Fruit fly (Drosophila melanogaster): Measurements from ENCODE around the gene Cyp4e3.

Cyp4e3 gene

dm6 chr2L:9700454-9700853 lies 49.4 kb downstream of the Cyp4e3 start, which contains the start of gene pelo (continued):
- no peak for TF ChIP-seq disco-r (GFP tag; optimal IDR thresholded peaks at IDR 0.05)
- TF ChIP-seq GATAe (GFP tag; conservative IDR thresholded peaks at IDR 0.05), result no peak
- TF ChIP-seq Adf1 (GFP tag; IDR thresholded peaks at IDR 0.05), result peak; percentile 33; the same call in 1 of the 2 replicates
- TF ChIP-seq fru (optimal IDR thresholded peaks at IDR 0.05), result no peak
- TF ChIP-seq CG13775 (GFP tag; optimal IDR thresholded peaks at IDR 0.05), result peak; percentile 81
- TF ChIP-seq seq (GFP tag; IDR thresholded peaks at IDR 0.05), result peak; percentile 48; the same call in 1 of the 2 replicates
- TF ChIP-seq klu (GFP tag; IDR thresholded peaks at IDR 0.05), result peak; percentile 43; the same call in 1 of the 2 replicates
- peak; percentile 60 for TF ChIP-seq sd (tag; optimal IDR thresholded peaks at IDR 0.05)
- no peak for TF ChIP-seq abd-A (tag; optimal IDR thresholded peaks at IDR 0.05)
- TF ChIP-seq CG9215 (GFP tag; IDR thresholded peaks at IDR 0.05), result no peak; the same call in 1 of the 2 replicates
- TF ChIP-seq CG1603 (tag; optimal IDR thresholded peaks at IDR 0.05), result no peak
- no peak for TF ChIP-seq Gsc (GFP tag; IDR thresholded peaks at IDR 0.05)
- TF ChIP-seq CG7963 (GFP tag; IDR thresholded peaks at IDR 0.05; ENCODE audit: partially characterized antibody), result no peak
- TF ChIP-seq bbx (GFP tag; IDR thresholded peaks at IDR 0.05; ENCODE audit: partially characterized antibody), result no peak; the same call in 1 of the 2 replicates
- no peak for TF ChIP-seq chm (GFP tag; IDR thresholded peaks at IDR 0.05)
- TF ChIP-seq CG30020 (tag; optimal IDR thresholded peaks at IDR 0.05), result peak; percentile 55
- no peak for TF ChIP-seq rib (GFP tag; IDR thresholded peaks at IDR 0.05)
- no peak for TF ChIP-seq sr (GFP tag; IDR thresholded peaks at IDR 0.05)
- TF ChIP-seq tx (GFP tag; optimal IDR thresholded peaks at IDR 0.05), result no peak
- TF ChIP-seq Nf-YA (GFP tag; IDR thresholded peaks at IDR 0.05), result peak; percentile 24; the same call in 1 of the 2 replicates
- no peak for TF ChIP-seq gt (GFP tag; IDR thresholded peaks at IDR 0.05)
- TF ChIP-seq Deaf1 (tag; optimal IDR thresholded peaks at IDR 0.05), result peak; percentile 45
- peak; percentile 49 for TF ChIP-seq CG3407 (GFP tag; optimal IDR thresholded peaks at IDR 0.05)
- no peak for TF ChIP-seq chif (GFP tag; optimal IDR thresholded peaks at IDR 0.05)
- no peak for TF ChIP-seq her (GFP tag; optimal IDR thresholded peaks at IDR 0.05)
- no peak for TF ChIP-seq CG3726 (GFP tag; IDR thresholded peaks at IDR 0.05)
- peak in 1 of 3 experiments; percentile 2 for TF ChIP-seq Stat92E (GFP tag; optimal IDR thresholded peaks at IDR 0.05)

- TF ChIP-seq Camta (GFP tag; optimal IDR thresholded peaks at IDR 0.05) (no peak), D19A (tag; optimal IDR thresholded peaks at IDR 0.05) (no peak), ssp (GFP tag; IDR thresholded peaks at IDR 0.05) (no peak), Opbp (GFP tag; IDR thresholded peaks at IDR 0.05; ENCODE audit: partially characterized antibody) (peak; percentile 54), Hey (tag; optimal IDR thresholded peaks at IDR 0.05) (no peak), corto (GFP tag; optimal IDR thresholded peaks at IDR 0.05) (no peak), Bdp1 (GFP tag; optimal IDR thresholded peaks at IDR 0.05) (no peak), CG8478 (optimal IDR thresholded peaks at IDR 0.05) (no peak), klu (GFP tag; IDR thresholded peaks at IDR 0.05) (no peak), cwo (GFP tag; optimal IDR thresholded peaks at IDR 0.05) (peak; percentile 97), ro (GFP tag; IDR thresholded peaks at IDR 0.05) (no peak), Pdp1 (GFP tag; optimal IDR thresholded peaks at IDR 0.05) (no peak), ci (GFP tag; IDR thresholded peaks at IDR 0.05) (peak; percentile 24; the same call in 1 of the 3 replicates), Fer2 (tag; optimal IDR thresholded peaks at IDR 0.05) (no peak), grau (tag; optimal IDR thresholded peaks at IDR 0.05) (no peak), Sox102F (GFP tag; optimal IDR thresholded peaks at IDR 0.05) (no peak), MESR4 (GFP tag; optimal IDR thresholded peaks at IDR 0.05) (peak; percentile 73), Dip3 (GFP tag; optimal IDR thresholded peaks at IDR 0.05) (no peak), Adf1 (GFP tag; IDR thresholded peaks at IDR 0.05) (no peak), CoRest (tag; optimal IDR thresholded peaks at IDR 0.05) (no peak), CG17359 (tag; optimal IDR thresholded peaks at IDR 0.05) (no peak), CG11504 (tag; optimal IDR thresholded peaks at IDR 0.05) (no peak), ewg (GFP tag; optimal IDR thresholded peaks at IDR 0.05) (no peak), unpg (GFP tag; optimal IDR thresholded peaks at IDR 0.05) (no peak), CG8290 (GFP tag; optimal IDR thresholded peaks at IDR 0.05) (no peak), CG8290 (tag; optimal IDR thresholded peaks at IDR 0.05) (peak in 1 of 2 experiments; percentile 53), Med (GFP tag) (no peak), CG1603 (tag; optimal IDR thresholded peaks at IDR 0.05) (peak; percentile 58)
Measured at dm6 chr2L:9699615-9700014, 50.3 kb downstream of the Cyp4e3 start, which contains the start of gene hoip. Gene hoip (plus strand): TSS chr2L:9699791.

Measured in whole organism, embryonic.